Fruit fly (Drosophila melanogaster): ENCODE measurements around the gene CG3568.

- TF ChIP-seq Elba2 (GFP tag; optimal IDR thresholded peaks at IDR 0.05) (no peak), gcm (GFP tag; optimal IDR thresholded peaks at IDR 0.05) (no peak), ato (GFP tag; IDR thresholded peaks at IDR 0.05; ENCODE audit: partially characterized antibody) (no peak), Blimp-1 (GFP tag; optimal IDR thresholded peaks at IDR 0.05) (peak; percentile 67)
Measured at dm6 chrX:4581769-4582168, 39.3 kb downstream of the CG3568 start.
